Worm (Caenorhabditis elegans): Measurements from ENCODE around the gene pfas-1.

ce11 chrIII:4656415-4656814 is 13.3 kb upstream of the pfas-1 start:
- TF ChIP-seq elt-3 (tag; optimal IDR thresholded peaks at IDR 0.05) = no peak
- no peak for TF ChIP-seq mab-5 (tag; optimal IDR thresholded peaks at IDR 0.05)
- TF ChIP-seq nhr-237 (tag; optimal IDR thresholded peaks at IDR 0.05) = no peak
- TF ChIP-seq lin-13 (tag; optimal IDR thresholded peaks at IDR 0.05) = no peak
- no peak for TF ChIP-seq nhr-28 (tag; optimal IDR thresholded peaks at IDR 0.05)
- TF ChIP-seq ztf-11 (tag; optimal IDR thresholded peaks at IDR 0.05) = no peak
- no peak for TF ChIP-seq mep-1 (tag; optimal IDR thresholded peaks at IDR 0.05)
- no peak for TF ChIP-seq elt-1 (tag; optimal IDR thresholded peaks at IDR 0.05; ENCODE audit: borderline replicate concordance, insufficient read depth)
- no peak for TF ChIP-seq nhr-76 (tag; optimal IDR thresholded peaks at IDR 0.05)
- peak; percentile 70 for TF ChIP-seq ces-1 (GFP tag; optimal IDR thresholded peaks at IDR 0.05)
- no peak for TF ChIP-seq unc-39 (tag; optimal IDR thresholded peaks at IDR 0.05)

Data from whole organism, mixed stage, embryonic.